Comparison of ENCODE assay signal across 1 fruit fly cellular context in the genomic region with DNA sequence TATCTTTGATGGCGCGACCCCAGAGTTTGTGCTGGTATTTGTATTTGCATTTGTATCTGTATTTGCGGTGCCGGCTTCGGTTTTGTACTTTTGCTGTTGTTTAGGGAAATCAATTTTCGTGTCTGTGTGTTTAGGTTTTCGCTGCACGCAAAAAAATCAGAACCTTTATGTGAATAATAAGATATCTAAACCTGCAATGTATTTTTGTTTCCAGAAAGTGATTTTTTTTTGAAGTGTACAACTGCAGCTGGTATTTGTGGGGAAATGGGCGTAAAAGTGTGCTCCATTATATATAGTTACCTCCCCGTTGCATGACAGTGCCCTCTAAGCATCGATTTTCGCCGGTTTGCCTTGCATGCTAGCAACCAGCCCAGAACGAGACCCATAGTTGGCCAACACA.
TF ChIP-seq lines count a peak whose summit lies in the region.

No protein-coding gene starts in this region.

TF ChIP-seq in whole organism, embryonic, 481 proteins besides CTCF, POLR2A, EP300 and RAD21 (continued from another document):
- TF ChIP-seq zf30C (GFP tag; optimal IDR thresholded peaks at IDR 0.05; lab: Kevin White, UChicago) (peak; percentile 5), yki (optimal IDR thresholded peaks at IDR 0.05; lab: Kevin White, UChicago) (no peak), CG17361 (GFP tag; IDR thresholded peaks at IDR 0.05; lab: Robert Waterston, UW) (0 out of 3 replicates have a peak, but pooled peaks have one; percentile 10), chm (GFP tag; IDR thresholded peaks at IDR 0.05; lab: Robert Waterston, UW) (no peak), CG10543 (GFP tag; optimal IDR thresholded peaks at IDR 0.05; lab: Kevin White, UChicago) (no peak), Drgx (GFP tag; IDR thresholded peaks at IDR 0.05; lab: Robert Waterston, UW) (peak; percentile 52), hkb (optimal IDR thresholded peaks at IDR 0.05; lab: Kevin White, UChicago) (no peak), hkb (GFP tag; IDR thresholded peaks at IDR 0.05; lab: Robert Waterston, UW) (no peak), CG10565 (GFP tag; optimal IDR thresholded peaks at IDR 0.05; lab: Kevin White, UChicago) (no peak), Chrac-16 (GFP tag; optimal IDR thresholded peaks at IDR 0.05; lab: Kevin White, UChicago) (no peak), CG11398 (GFP tag; optimal IDR thresholded peaks at IDR 0.05; lab: Kevin White, UChicago) (no peak), schlank (tag; optimal IDR thresholded peaks at IDR 0.05; lab: Kevin White, UChicago) (no peak), D (optimal IDR thresholded peaks at IDR 0.05; lab: Kevin White, UChicago) (no peak), D (GFP tag; optimal IDR thresholded peaks at IDR 0.05; lab: Kevin White, UChicago) (no peak), ttk (GFP tag; IDR thresholded peaks at IDR 0.05; lab: Robert Waterston, UW) (peak; percentile 33; the same call in 1 of the 2 replicates), Eip74EF (GFP tag; optimal IDR thresholded peaks at IDR 0.05; lab: Kevin White, UChicago) (no peak), h (optimal IDR thresholded peaks at IDR 0.05; lab: Kevin White, UChicago) (no peak), CG2889 (GFP tag; IDR thresholded peaks at IDR 0.05; lab: Robert Waterston, UW) (no peak), CG5245 (GFP tag; optimal IDR thresholded peaks at IDR 0.05; lab: Kevin White, UChicago) (no peak), CG3281 (GFP tag; optimal IDR thresholded peaks at IDR 0.05; lab: Kevin White, UChicago) (no peak), shn (GFP tag; optimal IDR thresholded peaks at IDR 0.05; lab: Kevin White, UChicago) (no peak), Deaf1 (tag; optimal IDR thresholded peaks at IDR 0.05; lab: Kevin White, UChicago) (no peak), Ada2b (GFP tag; IDR thresholded peaks at IDR 0.05; lab: Robert Waterston, UW) (0 out of 2 replicates have a peak, but pooled peaks have one; percentile 8), odd (GFP tag; optimal IDR thresholded peaks at IDR 0.05; lab: Kevin White, UChicago) (no peak), E2f1 (GFP tag; IDR thresholded peaks at IDR 0.05; lab: Robert Waterston, UW) (no peak), Abd-B (GFP tag; optimal IDR thresholded peaks at IDR 0.05; lab: Kevin White, UChicago) (no peak), dan (GFP tag; IDR thresholded peaks at IDR 0.05; lab: Robert Waterston, UW) (no peak), CG1603 (tag; optimal IDR thresholded peaks at IDR 0.05; lab: Kevin White, UChicago) (peak; percentile 6), lola (GFP tag; optimal IDR thresholded peaks at IDR 0.05; lab: Kevin White, UChicago) (no peak), row (GFP tag; IDR thresholded peaks at IDR 0.05; lab: Robert Waterston, UW) (0 out of 3 replicates have a peak, but pooled peaks have one; percentile 19), Nf-YB (GFP tag; optimal IDR thresholded peaks at IDR 0.05; lab: Kevin White, UChicago) (no peak), pb (GFP tag; optimal IDR thresholded peaks at IDR 0.05; lab: Kevin White, UChicago) (no peak), p53 (GFP tag; optimal IDR thresholded peaks at IDR 0.05; lab: Kevin White, UChicago) (no peak), CG5180 (GFP tag; optimal IDR thresholded peaks at IDR 0.05; lab: Kevin White, UChicago) (no peak), Med (GFP tag; lab: Kevin White, UChicago) (peak; percentile 54), grn (GFP tag; optimal IDR thresholded peaks at IDR 0.05; lab: Kevin White, UChicago) (no peak), CG8388 (GFP tag; optimal IDR thresholded peaks at IDR 0.05; lab: Kevin White, UChicago) (no peak), CG8924 (tag; optimal IDR thresholded peaks at IDR 0.05; lab: Kevin White, UChicago) (no peak), Optix (GFP tag; IDR thresholded peaks at IDR 0.05; lab: Robert Waterston, UW) (0 out of 3 replicates have a peak, but pooled peaks have one; percentile 8), CG12155 (GFP tag; optimal IDR thresholded peaks at IDR 0.05; lab: Kevin White, UChicago) (no peak), H15 (GFP tag; IDR thresholded peaks at IDR 0.05; lab: Robert Waterston, UW) (0 out of 3 replicates have a peak, but pooled peaks have one; percentile 20), croc (GFP tag; conservative IDR thresholded peaks at IDR 0.05; lab: Robert Waterston, UW) (no peak), Dbx (GFP tag; IDR thresholded peaks at IDR 0.05; lab: Robert Waterston, UW) (no peak), sima (GFP tag; optimal IDR thresholded peaks at IDR 0.05; lab: Kevin White, UChicago) (no peak), wdn (GFP tag; IDR thresholded peaks at IDR 0.05; lab: Robert Waterston, UW) (no peak), CG13424 (tag; optimal IDR thresholded peaks at IDR 0.05; lab: Kevin White, UChicago) (no peak), CG12942 (GFP tag; optimal IDR thresholded peaks at IDR 0.05; lab: Kevin White, UChicago) (no peak), Ets65A (GFP tag; lab: Kevin White, UChicago) (peak; percentile 74), fd102C (GFP tag; optimal IDR thresholded peaks at IDR 0.05; lab: Kevin White, UChicago) (no peak), Rfx (GFP tag; IDR thresholded peaks at IDR 0.05; lab: Robert Waterston, UW) (no peak), Myb (GFP tag; optimal IDR thresholded peaks at IDR 0.05; lab: Kevin White, UChicago) (no peak), CG11723 (GFP tag; optimal IDR thresholded peaks at IDR 0.05; lab: Kevin White, UChicago) (no peak), CG4328 (GFP tag; optimal IDR thresholded peaks at IDR 0.05; lab: Kevin White, UChicago) (no peak), toy (GFP tag; IDR thresholded peaks at IDR 0.05; lab: Robert Waterston, UW) (no peak), CG11560 (tag; IDR thresholded peaks at IDR 0.05; lab: Robert Waterston, UW) (no peak), CG11456 (GFP tag; IDR thresholded peaks at IDR 0.05; lab: Robert Waterston, UW) (0 out of 3 replicates have a peak, but pooled peaks have one; percentile 48), Rx (GFP tag; IDR thresholded peaks at IDR 0.05; lab: Robert Waterston, UW) (0 out of 2 replicates have a peak, but pooled peaks have one; percentile 26), CG17186 (GFP tag; optimal IDR thresholded peaks at IDR 0.05; lab: Kevin White, UChicago) (no peak)
